Fruit fly (Drosophila melanogaster): ENCODE data around the gene CG8003.

The CG8003 gene

dm6 chr3L:10665433-10666150 lies 4.3 kb downstream of the CG8003 start (continued):
- peak; percentile 97 for TF ChIP-seq Sox102F (GFP tag; optimal IDR thresholded peaks at IDR 0.05)
- TF ChIP-seq esg (GFP tag; conservative IDR thresholded peaks at IDR 0.05): peak; percentile 94
- peak; percentile 95 for TF ChIP-seq ems (GFP tag; optimal IDR thresholded peaks at IDR 0.05)
- peak; percentile 96 for TF ChIP-seq Lhr (GFP tag; optimal IDR thresholded peaks at IDR 0.05)
- peak; percentile 88 for TF ChIP-seq exex (tag; optimal IDR thresholded peaks at IDR 0.05)
- TF ChIP-seq fd102C (GFP tag; optimal IDR thresholded peaks at IDR 0.05): peak; percentile 90
- no peak for TF ChIP-seq knrl (GFP tag; IDR thresholded peaks at IDR 0.05; ENCODE audit: partially characterized antibody)
- TF ChIP-seq disco-r (GFP tag; optimal IDR thresholded peaks at IDR 0.05): peak; percentile 75
- TF ChIP-seq CG7271 (tag; optimal IDR thresholded peaks at IDR 0.05): peak; percentile 90
- TF ChIP-seq CG13296 (GFP tag; optimal IDR thresholded peaks at IDR 0.05): peak; percentile 98
- TF ChIP-seq ssp (GFP tag; IDR thresholded peaks at IDR 0.05): peak; percentile 78
- peak; percentile 95 for TF ChIP-seq scrt (GFP tag; optimal IDR thresholded peaks at IDR 0.05)
- peak; percentile 98 for TF ChIP-seq Hmr (GFP tag; optimal IDR thresholded peaks at IDR 0.05)
- peak; percentile 76 for TF ChIP-seq CG17802 (tag; optimal IDR thresholded peaks at IDR 0.05)
- peak; percentile 48 for TF ChIP-seq toy (GFP tag; IDR thresholded peaks at IDR 0.05)
- peak; percentile 57; the same call in 1 of the 2 replicates for TF ChIP-seq wdn (GFP tag; IDR thresholded peaks at IDR 0.05)
- peak; percentile 84 for TF ChIP-seq gcm2 (GFP tag; optimal IDR thresholded peaks at IDR 0.05)
- peak; percentile 98 for TF ChIP-seq run (tag; optimal IDR thresholded peaks at IDR 0.05)
- peak; percentile 96 for TF ChIP-seq CG2202 (tag; optimal IDR thresholded peaks at IDR 0.05)
- peak; percentile 82 to 90 for TF ChIP-seq Trl (optimal IDR thresholded peaks at IDR 0.05)
- peak; percentile 87 for TF ChIP-seq Trl (GFP tag; optimal IDR thresholded peaks at IDR 0.05)
- TF ChIP-seq Hsf (GFP tag; optimal IDR thresholded peaks at IDR 0.05): peak; percentile 93
- TF ChIP-seq br (optimal IDR thresholded peaks at IDR 0.05): no peak
- TF ChIP-seq dimm (GFP tag; IDR thresholded peaks at IDR 0.05): peak; percentile 70
- peak; percentile 85 for TF ChIP-seq kay (GFP tag; optimal IDR thresholded peaks at IDR 0.05)
- peak; percentile 29 for TF ChIP-seq CG9797 (GFP tag; optimal IDR thresholded peaks at IDR 0.05)
- TF ChIP-seq emc (GFP tag; optimal IDR thresholded peaks at IDR 0.05): peak; percentile 78
- TF ChIP-seq CG4617 (GFP tag; optimal IDR thresholded peaks at IDR 0.05; ENCODE audit: borderline replicate concordance): peak; percentile 74
- peak; percentile 79; the same call in 2 of the 3 replicates for TF ChIP-seq C15 (GFP tag; IDR thresholded peaks at IDR 0.05)
- TF ChIP-seq CG6765 (GFP tag; optimal IDR thresholded peaks at IDR 0.05): peak; percentile 96
- TF ChIP-seq CG12769 (tag; optimal IDR thresholded peaks at IDR 0.05): peak; percentile 92
- TF ChIP-seq Dll (GFP tag; IDR thresholded peaks at IDR 0.05; ENCODE audit: partially characterized antibody): no peak
- peak; percentile 92 for TF ChIP-seq pros (GFP tag; optimal IDR thresholded peaks at IDR 0.05)
- TF ChIP-seq Stat92E (GFP tag; optimal IDR thresholded peaks at IDR 0.05): peak in 2 of 3 experiments; percentile 73 to 98
- peak; percentile 86 for TF ChIP-seq al (GFP tag; IDR thresholded peaks at IDR 0.05)
- TF ChIP-seq CG17912 (GFP tag; optimal IDR thresholded peaks at IDR 0.05): peak; percentile 87
- TF ChIP-seq Six4 (GFP tag; optimal IDR thresholded peaks at IDR 0.05): peak; percentile 96
- peak; percentile 15; the same call in 1 of the 2 replicates for TF ChIP-seq crol (GFP tag; IDR thresholded peaks at IDR 0.05)
- TF ChIP-seq Taf1 (GFP tag; IDR thresholded peaks at IDR 0.05): peak; percentile 85
- peak; percentile 91 for TF ChIP-seq CG18764 (GFP tag; optimal IDR thresholded peaks at IDR 0.05)
- peak; percentile 66 for TF ChIP-seq CG11398 (GFP tag; optimal IDR thresholded peaks at IDR 0.05)
- TF ChIP-seq row (GFP tag; IDR thresholded peaks at IDR 0.05): peak; percentile 97
- peak; percentile 98 for TF ChIP-seq CG17359 (tag; optimal IDR thresholded peaks at IDR 0.05)
- peak; percentile 98 for TF ChIP-seq CG14710 (tag; optimal IDR thresholded peaks at IDR 0.05)
- TF ChIP-seq tgo (GFP tag; IDR thresholded peaks at IDR 0.05): peak; percentile 93
- TF ChIP-seq CG8944 (GFP tag; optimal IDR thresholded peaks at IDR 0.05): peak; percentile 60
- peak; percentile 97 for TF ChIP-seq CG31441 (GFP tag; IDR thresholded peaks at IDR 0.05)
- peak; percentile 65 for TF ChIP-seq Ravus (GFP tag; IDR thresholded peaks at IDR 0.05)
- peak; percentile 58 for TF ChIP-seq yki (optimal IDR thresholded peaks at IDR 0.05)
- TF ChIP-seq CG12155 (GFP tag; optimal IDR thresholded peaks at IDR 0.05): peak; percentile 90

Data from whole organism, embryonic.